Worm (Caenorhabditis elegans) whole organism, young adult: Measurements from ENCODE around the gene F26F4.8.

ENCODE experiments used
- F49E8.2 ChIP-seq: sonication (generic microtip); optimal IDR thresholded peaks from 3 replicates; lab custom pipeline; 2017; ENCODE audit warnings: missing genetic modification characterization, mild to moderate bottlenecking, missing compliant biosample characterization, antibody characterized with exemption, moderate library complexity; ENCODE audit not compliant: insufficient read depth
- akir-1 ChIP-seq: fragments of 200-800 bp; sonication (Bioruptor generic); optimal IDR thresholded peaks from 2 replicates; lab custom pipeline; 2018; ENCODE audit warnings: mild to moderate bottlenecking, missing genetic modification characterization, moderate library complexity, missing compliant biosample characterization
- ama-1 ChIP-seq, 3 experiments: fragments of 150-350 bp in 1 of 3; sonication (generic microtip) in 2 of 3; optimal IDR thresholded peaks; 2 replicates each; lab custom pipeline; 2014 to 2018; ENCODE audit warnings: missing biosample characterization in 2 of 3, missing genetic modification characterization in 2 of 3, missing genetic modification reagents in 2 of 3
- attf-3 ChIP-seq: fragments of 200-800 bp; sonication (Bioruptor generic); conservative IDR thresholded peaks from 2 replicates; pipeline ENCODE4 v1.3.6; 2022; ENCODE audit warnings: missing genetic modification reagents, missing genetic modification characterization, missing compliant biosample characterization
- ceh-27 ChIP-seq: fragments of 200-800 bp; sonication (Bioruptor generic); optimal IDR thresholded peaks from 2 replicates; lab custom pipeline; 2018; ENCODE audit warnings: mild to moderate bottlenecking, missing genetic modification characterization, moderate library complexity, missing compliant biosample characterization
- hlh-12 ChIP-seq: sonication (generic microtip); optimal IDR thresholded peaks from 2 replicates; lab custom pipeline; 2016; ENCODE audit warnings: missing genetic modification characterization, missing compliant biosample characterization
- madf-10 ChIP-seq: sonication (generic microtip); optimal IDR thresholded peaks from 2 replicates; lab custom pipeline; 2016; ENCODE audit warnings: mild to moderate bottlenecking, missing genetic modification characterization, missing compliant biosample characterization
- madf-6 ChIP-seq: fragments of 200-800 bp; sonication (Bioruptor generic); IDR thresholded peaks from 2 replicates; pipeline ENCODE4 v1.3.6; 2022; ENCODE audit warnings: missing genetic modification reagents, missing genetic modification characterization, missing compliant biosample characterization
- nhr-120 ChIP-seq: fragments of 200-800 bp; sonication (Bioruptor generic); IDR thresholded peaks from 2 replicates; pipeline ENCODE4 v1.3.6; 2022; ENCODE audit warnings: missing genetic modification characterization, missing compliant biosample characterization
- sdz-38 ChIP-seq: sonication (generic microtip); optimal IDR thresholded peaks from 2 replicates; lab custom pipeline; 2016; ENCODE audit warnings: missing genotype, missing genetic modification characterization, missing compliant biosample characterization
- zfh-2 ChIP-seq: fragments of 200-800 bp; sonication (Bioruptor generic); conservative IDR thresholded peaks from 2 replicates; pipeline ENCODE4 v1.3.6; 2022; ENCODE audit warnings: missing genetic modification reagents, missing genetic modification characterization, missing compliant biosample characterization

DNA sequence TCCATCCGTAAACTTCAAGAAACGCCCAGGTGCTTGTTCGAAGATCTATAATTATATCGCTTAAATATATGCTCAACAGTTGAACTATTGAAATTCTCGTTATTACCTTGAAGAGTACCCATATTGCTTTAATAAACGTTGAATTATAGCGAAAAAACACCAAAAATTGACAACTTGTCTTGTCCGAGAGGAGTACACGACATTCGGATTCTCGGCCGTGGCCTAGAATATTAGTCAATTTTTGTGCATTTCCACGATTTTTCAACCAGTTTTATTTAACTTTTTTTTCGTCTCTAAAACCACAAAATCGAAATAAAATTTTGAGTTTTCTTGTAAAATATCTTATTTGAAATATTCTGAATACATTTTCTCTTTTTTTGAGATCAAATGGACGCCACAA lies 7.0 kb upstream of the F26F4.8 start, which contains the start of the genes F26F4.9 and cee-1:
- TF ChIP-seq attf-3 (GFP tag; lab: Robert Waterston, UW) (no peak), zfh-2 (GFP tag; lab: Robert Waterston, UW) (no peak), F49E8.2 (tag; lab: Kevin White, UChicago) (no peak), madf-6 (no peak), ama-1 (optimal IDR thresholded peaks at IDR 0.05; lab: Kevin White, UChicago) (no peak), ama-1 (GFP tag; optimal IDR thresholded peaks at IDR 0.05; lab: Kevin White, UChicago) (no peak), sdz-38 (tag; lab: Kevin White, UChicago) (no peak), madf-10 (no peak), hlh-12 (tag; lab: Kevin White, UChicago) (no peak), ceh-27 (GFP tag; lab: Kevin White, UChicago) (peak; percentile 61), akir-1 (GFP tag; lab: Kevin White, UChicago) (no peak), nhr-120 (GFP tag; lab: Robert Waterston, UW) (no peak)
